Fruit fly (Drosophila melanogaster): Measurements from ENCODE around the gene CIA30.

Gene CIA30

dm6 chr3R:29705789-29706303, 30.9 kb upstream of the CIA30 start:
- TF ChIP-seq Sin3A (optimal IDR thresholded peaks at IDR 0.05) (no peak), Myc (optimal IDR thresholded peaks at IDR 0.05) (no peak), psq (optimal IDR thresholded peaks at IDR 0.05) (no peak), ttk (optimal IDR thresholded peaks at IDR 0.05) (no peak), insv (optimal IDR thresholded peaks at IDR 0.05) (no peak), h (optimal IDR thresholded peaks at IDR 0.05) (no peak)

dm6 chr3R:29707258-29707657, 29.5 kb upstream of the CIA30 start:
- no peak for TF ChIP-seq h (optimal IDR thresholded peaks at IDR 0.05)
- no peak for TF ChIP-seq ttk (optimal IDR thresholded peaks at IDR 0.05)
- no peak for TF ChIP-seq Sin3A (optimal IDR thresholded peaks at IDR 0.05)
- TF ChIP-seq psq (optimal IDR thresholded peaks at IDR 0.05) = no peak
- no peak for TF ChIP-seq insv (optimal IDR thresholded peaks at IDR 0.05)
- no peak for TF ChIP-seq Myc (optimal IDR thresholded peaks at IDR 0.05)

- TF ChIP-seq psq (optimal IDR thresholded peaks at IDR 0.05) = no peak
- no peak for TF ChIP-seq Myc (optimal IDR thresholded peaks at IDR 0.05)
- no peak for TF ChIP-seq Sin3A (optimal IDR thresholded peaks at IDR 0.05)
- TF ChIP-seq insv (optimal IDR thresholded peaks at IDR 0.05) = no peak
- no peak for TF ChIP-seq ttk (optimal IDR thresholded peaks at IDR 0.05)
- no peak for TF ChIP-seq h (optimal IDR thresholded peaks at IDR 0.05)
These were observed 28.4 kb upstream of the CIA30 start for dm6 chr3R:29708322-29708721.

dm6 chr3R:29711434-29711833, 25.3 kb upstream of the CIA30 start:
- TF ChIP-seq psq (optimal IDR thresholded peaks at IDR 0.05) (no peak), ttk (optimal IDR thresholded peaks at IDR 0.05) (no peak), Myc (optimal IDR thresholded peaks at IDR 0.05) (no peak), insv (optimal IDR thresholded peaks at IDR 0.05) (no peak), Sin3A (optimal IDR thresholded peaks at IDR 0.05) (no peak), h (optimal IDR thresholded peaks at IDR 0.05) (no peak)

- TF ChIP-seq Sin3A (optimal IDR thresholded peaks at IDR 0.05) = no peak
- no peak for TF ChIP-seq insv (optimal IDR thresholded peaks at IDR 0.05)
These were observed 22.5 kb upstream of the CIA30 start, which contains the start of gene Obp99d for dm6 chr3R:29714314-29714713. Gene Obp99d (plus strand): TSS chr3R:29714505.

dm6 chr3R:29715277-29715676, 21.5 kb upstream of the CIA30 start, which contains the start of gene Dup99B:
Gene Dup99B (minus strand): TSS chr3R:29715377.
- TF ChIP-seq Myc (optimal IDR thresholded peaks at IDR 0.05) (no peak), h (optimal IDR thresholded peaks at IDR 0.05) (no peak), ttk (optimal IDR thresholded peaks at IDR 0.05) (no peak), psq (optimal IDR thresholded peaks at IDR 0.05) (no peak), Sin3A (optimal IDR thresholded peaks at IDR 0.05) (no peak), insv (optimal IDR thresholded peaks at IDR 0.05) (no peak)

- TF ChIP-seq h (optimal IDR thresholded peaks at IDR 0.05) = no peak
- no peak for TF ChIP-seq Sin3A (optimal IDR thresholded peaks at IDR 0.05)
- TF ChIP-seq insv (optimal IDR thresholded peaks at IDR 0.05) = no peak
- TF ChIP-seq Myc (optimal IDR thresholded peaks at IDR 0.05) = no peak
- TF ChIP-seq psq (optimal IDR thresholded peaks at IDR 0.05) = no peak
- no peak for TF ChIP-seq ttk (optimal IDR thresholded peaks at IDR 0.05)
These were observed 20.6 kb upstream of the CIA30 start for dm6 chr3R:29716043-29716781.

- TF ChIP-seq insv (optimal IDR thresholded peaks at IDR 0.05) (no peak), Myc (optimal IDR thresholded peaks at IDR 0.05) (no peak), Sin3A (optimal IDR thresholded peaks at IDR 0.05) (no peak), ttk (optimal IDR thresholded peaks at IDR 0.05) (no peak), h (optimal IDR thresholded peaks at IDR 0.05) (peak; percentile 99)
These were observed 19.9 kb upstream of the CIA30 start, which contains the start of gene Obp99b for dm6 chr3R:29716782-29717317. Gene Obp99b (minus strand): TSS chr3R:29716896.

dm6 chr3R:29717519-29717918, 19.2 kb upstream of the CIA30 start:
- TF ChIP-seq h (optimal IDR thresholded peaks at IDR 0.05) = no peak
- no peak for TF ChIP-seq psq (optimal IDR thresholded peaks at IDR 0.05)
- no peak for TF ChIP-seq Sin3A (optimal IDR thresholded peaks at IDR 0.05)
- no peak for TF ChIP-seq ttk (optimal IDR thresholded peaks at IDR 0.05)
- TF ChIP-seq insv (optimal IDR thresholded peaks at IDR 0.05) = no peak
- no peak for TF ChIP-seq Myc (optimal IDR thresholded peaks at IDR 0.05)

dm6 chr3R:29718363-29718762, 18.4 kb upstream of the CIA30 start, which contains the start of gene CG15506:
Gene CG15506 (plus strand): TSS chr3R:29718663.
- no peak for TF ChIP-seq ttk (optimal IDR thresholded peaks at IDR 0.05)
- no peak for TF ChIP-seq insv (optimal IDR thresholded peaks at IDR 0.05)
- TF ChIP-seq psq (optimal IDR thresholded peaks at IDR 0.05) = no peak
- no peak for TF ChIP-seq Sin3A (optimal IDR thresholded peaks at IDR 0.05)
- TF ChIP-seq h (optimal IDR thresholded peaks at IDR 0.05) = no peak
- no peak for TF ChIP-seq Myc (optimal IDR thresholded peaks at IDR 0.05)

dm6 chr3R:29722238-29722637, 14.5 kb upstream of the CIA30 start, which contains the start of gene CG34296:
Gene CG34296 (plus strand): TSS chr3R:29722538.
- no peak for TF ChIP-seq insv (optimal IDR thresholded peaks at IDR 0.05)
- no peak for TF ChIP-seq ttk (optimal IDR thresholded peaks at IDR 0.05)
- no peak for TF ChIP-seq Sin3A (optimal IDR thresholded peaks at IDR 0.05)
- TF ChIP-seq psq (optimal IDR thresholded peaks at IDR 0.05) = no peak
- TF ChIP-seq h (optimal IDR thresholded peaks at IDR 0.05) = no peak
- no peak for TF ChIP-seq Myc (optimal IDR thresholded peaks at IDR 0.05)

dm6 chr3R:29723048-29723656, 13.6 kb upstream of the CIA30 start, which contains the start of gene Pcd:
Gene Pcd (plus strand): TSS chr3R:29723163.
- TF ChIP-seq h (optimal IDR thresholded peaks at IDR 0.05) = no peak
- no peak for TF ChIP-seq psq (optimal IDR thresholded peaks at IDR 0.05)
- TF ChIP-seq Myc (optimal IDR thresholded peaks at IDR 0.05) = no peak
- no peak for TF ChIP-seq insv (optimal IDR thresholded peaks at IDR 0.05)
- no peak for TF ChIP-seq ttk (optimal IDR thresholded peaks at IDR 0.05)
- TF ChIP-seq Sin3A (optimal IDR thresholded peaks at IDR 0.05) = no peak

All from Kc167 (cell line).